Worm (Caenorhabditis elegans) whole organism, L4 larva: Measurements from ENCODE around the gene kcnl-4.

Experiments used
- F44E2.7 ChIP-seq: fragments of 200-800 bp; sonication (Bioruptor generic); IDR thresholded peaks from 2 replicates; pipeline ENCODE4 v2.1.2; 2022; ENCODE audit warnings: missing genetic modification characterization, missing compliant biosample characterization
- T26A8.4 ChIP-seq: fragments of 200-800 bp; sonication (Bioruptor generic); IDR thresholded peaks from 2 replicates; pipeline ENCODE4 v1.3.6; 2022; ENCODE audit warnings: missing genetic modification characterization, missing compliant biosample characterization
- Y105C5A.15 ChIP-seq: fragments of 200-800 bp; sonication (Bioruptor generic); IDR thresholded peaks from 2 replicates; pipeline ENCODE4 v1.3.6; 2022; ENCODE audit warnings: missing genetic modification characterization, missing compliant biosample characterization
- Y75B8A.6 ChIP-seq: fragments of 200-800 bp; sonication (Bioruptor generic); IDR thresholded peaks from 2 replicates; pipeline ENCODE4 v1.3.6; 2022; ENCODE audit warnings: missing genetic modification reagents, missing genetic modification characterization, missing compliant biosample characterization
- ZK337.2 ChIP-seq: fragments of 200-800 bp; sonication (Bioruptor generic); IDR thresholded peaks from 2 replicates; pipeline ENCODE4 v1.3.6; 2022; ENCODE audit warnings: missing genetic modification reagents, missing genetic modification characterization, missing compliant biosample characterization
- aha-1 ChIP-seq: fragments of 150-350 bp; peaks from one replicate; lab custom pipeline; 2014; ENCODE audit warnings: missing biosample characterization, missing genetic modification characterization
- ama-1 ChIP-seq: fragments of 150-350 bp; optimal IDR thresholded peaks from 2 replicates; lab custom pipeline; 2014; ENCODE audit warnings: inconsistent platforms, mixed read lengths
- arid-1 ChIP-seq: fragments of 200-800 bp; sonication (Bioruptor generic); conservative IDR thresholded peaks from 2 replicates; pipeline ENCODE4 v1.3.6; 2022; ENCODE audit warnings: missing genetic modification reagents, missing genetic modification characterization, missing compliant biosample characterization
- attf-4 ChIP-seq: sonication (generic microtip); optimal IDR thresholded peaks from 3 replicates; lab custom pipeline; 2017; ENCODE audit warnings: missing biosample characterization, missing genetic modification characterization
- ceh-20 ChIP-seq: fragments of 200-800 bp; sonication (Bioruptor generic); IDR thresholded peaks from 2 replicates; pipeline ENCODE4 v1.3.6; 2022; ENCODE audit warnings: missing genetic modification reagents, missing genetic modification characterization, missing compliant biosample characterization
- daf-16 ChIP-seq, 3 experiments: sonication (generic microtip); optimal IDR thresholded peaks; 2 replicates each; lab custom pipeline; 2016 to 2017; ENCODE audit warnings: missing genetic modification characterization in 3 of 3, missing genetic modification reagents in 3 of 3, mild to moderate bottlenecking in 2 of 3, missing compliant biosample characterization in 2 of 3, missing biosample characterization in 1 of 3, moderate library complexity in 1 of 3
- egl-27 ChIP-seq: sonication (generic microtip); optimal IDR thresholded peaks from 3 replicates; lab custom pipeline; 2017; ENCODE audit warnings: missing biosample characterization, missing genetic modification reagents, missing genetic modification characterization
- fkh-10 ChIP-seq: fragments of 150-350 bp; optimal IDR thresholded peaks from 2 replicates; lab custom pipeline; 2014; ENCODE audit warnings: missing biosample characterization, missing genetic modification reagents, missing genetic modification characterization
- fos-1 ChIP-seq: fragments of 150-350 bp; optimal IDR thresholded peaks from 2 replicates; lab custom pipeline; 2014; ENCODE audit warnings: missing biosample characterization, missing genetic modification characterization
- gei-8 ChIP-seq: fragments of 200-800 bp; sonication (Bioruptor generic); optimal IDR thresholded peaks from 2 replicates; lab custom pipeline; 2018; ENCODE audit warnings: mild to moderate bottlenecking, missing genetic modification characterization, missing compliant biosample characterization
- lin-13 ChIP-seq: fragments of 150-350 bp; optimal IDR thresholded peaks from 2 replicates; lab custom pipeline; 2014; ENCODE audit warnings: missing biosample characterization, missing genetic modification reagents, missing genetic modification characterization
- lin-29 ChIP-seq: fragments of 200-800 bp; sonication (Bioruptor generic); IDR thresholded peaks from 2 replicates; pipeline ENCODE4 v1.3.6; 2022; ENCODE audit warnings: missing genetic modification reagents, missing genetic modification characterization, missing compliant biosample characterization
- lin-39 ChIP-seq: fragments of 150-350 bp; optimal IDR thresholded peaks from 2 replicates; lab custom pipeline; 2014; ENCODE audit warnings: missing biosample characterization, missing genetic modification reagents, missing genetic modification characterization
- lsy-2 ChIP-seq, 2 experiments: fragments of 150-350 bp in 1 of 2; sonication (generic microtip) in 1 of 2; optimal IDR thresholded peaks; 2 replicates each; lab custom pipeline; 2014 to 2017; ENCODE audit warnings: missing biosample characterization in 2 of 2, missing genetic modification characterization in 2 of 2
- madf-9 ChIP-seq: fragments of 200-800 bp; sonication (Bioruptor generic); conservative IDR thresholded peaks from 2 replicates; pipeline ENCODE4 v1.3.6; 2022; ENCODE audit warnings: missing genetic modification reagents, missing genetic modification characterization, missing compliant biosample characterization
- mdl-1 ChIP-seq, 2 experiments: fragments of 150-350 bp in 1 of 2; sonication (generic microtip) in 1 of 2; optimal IDR thresholded peaks; 2 replicates each; lab custom pipeline; 2014 to 2017; ENCODE audit warnings: missing biosample characterization in 2 of 2, missing genetic modification characterization in 2 of 2
- mdt-29 ChIP-seq: fragments of 200-800 bp; sonication (Bioruptor generic); IDR thresholded peaks from 2 replicates; pipeline ENCODE4 v1.3.6; 2022; ENCODE audit warnings: missing genetic modification reagents, missing genetic modification characterization, missing compliant biosample characterization
- mes-2 ChIP-seq: sonication (generic microtip); optimal IDR thresholded peaks from 2 replicates; lab custom pipeline; 2016; ENCODE audit warnings: missing genotype, mild to moderate bottlenecking, missing genetic modification characterization, missing compliant biosample characterization; ENCODE audit not compliant: poor library complexity, severe bottlenecking
- nhr-10 ChIP-seq: fragments of 150-350 bp; optimal IDR thresholded peaks from 2 replicates; lab custom pipeline; 2014; ENCODE audit warnings: missing biosample characterization, missing genetic modification characterization
- nhr-237 ChIP-seq: sonication (generic microtip); optimal IDR thresholded peaks from 2 replicates; lab custom pipeline; 2017; ENCODE audit warnings: missing biosample characterization, missing genetic modification characterization
- nhr-25 ChIP-seq: sonication (generic microtip); optimal IDR thresholded peaks from 2 replicates; lab custom pipeline; 2017; ENCODE audit warnings: missing genetic modification characterization, mild to moderate bottlenecking, missing compliant biosample characterization, antibody characterized with exemption, moderate library complexity, borderline replicate concordance; ENCODE audit not compliant: insufficient read depth
- nhr-28 ChIP-seq: fragments of 150-350 bp; optimal IDR thresholded peaks from 2 replicates; lab custom pipeline; 2014; ENCODE audit warnings: missing biosample characterization, missing genetic modification characterization
- nhr-6 ChIP-seq: fragments of 150-350 bp; optimal IDR thresholded peaks from 2 replicates; lab custom pipeline; 2014; ENCODE audit warnings: missing biosample characterization, missing genetic modification characterization
- nhr-76 ChIP-seq: fragments of 150-350 bp; optimal IDR thresholded peaks from 2 replicates; lab custom pipeline; 2014; ENCODE audit warnings: missing biosample characterization, missing genetic modification characterization
- nhr-77 ChIP-seq: fragments of 150-350 bp; optimal IDR thresholded peaks from 2 replicates; lab custom pipeline; 2014; ENCODE audit warnings: missing biosample characterization, missing genetic modification characterization
- pha-4 ChIP-seq, 2 experiments: fragments of 150-350 bp in 1 of 2; fragments of 200-800 bp in 1 of 2; sonication (Bioruptor generic) in 1 of 2; IDR thresholded peaks in 1 of 2; optimal IDR thresholded peaks in 1 of 2; 2 replicates each; pipeline versions ENCODE4 v1.3.6 to Lab custom; 2014 to 2022; ENCODE audit warnings: missing genetic modification characterization in 2 of 2, missing genetic modification reagents in 2 of 2, missing biosample characterization in 1 of 2, missing compliant biosample characterization in 1 of 2
- rbr-2 ChIP-seq: sonication (generic microtip); optimal IDR thresholded peaks from 2 replicates; lab custom pipeline; 2016; ENCODE audit warnings: missing genotype, missing genetic modification characterization, missing compliant biosample characterization
- skn-1 ChIP-seq: fragments of 150-350 bp; optimal IDR thresholded peaks from 2 replicates; lab custom pipeline; 2014; ENCODE audit warnings: missing biosample characterization, missing genetic modification characterization
- tag-97 ChIP-seq: fragments of 200-800 bp; sonication (Bioruptor generic); IDR thresholded peaks from 2 replicates; pipeline ENCODE4 v1.3.6; 2022; ENCODE audit warnings: missing genetic modification characterization, missing compliant biosample characterization
- tra-1 ChIP-seq: fragments of 200-800 bp; sonication (Bioruptor generic); IDR thresholded peaks from 2 replicates; pipeline ENCODE4 v1.3.6; 2022; ENCODE audit warnings: missing genetic modification reagents, missing genetic modification characterization, missing compliant biosample characterization
- unc-130 ChIP-seq: sonication (generic microtip); optimal IDR thresholded peaks from 2 replicates; lab custom pipeline; 2016; ENCODE audit warnings: missing genetic modification reagents, missing genetic modification characterization, missing compliant biosample characterization
- zip-11 ChIP-seq: fragments of 200-800 bp; sonication (Bioruptor generic); IDR thresholded peaks from 2 replicates; pipeline ENCODE4 v1.3.6; 2022; ENCODE audit warnings: missing genetic modification characterization, missing compliant biosample characterization
- zip-2 ChIP-seq: fragments of 150-350 bp; optimal IDR thresholded peaks from 2 replicates; lab custom pipeline; 2014; ENCODE audit warnings: missing biosample characterization, missing genetic modification characterization
- ztf-11 ChIP-seq: fragments of 150-350 bp; optimal IDR thresholded peaks from 2 replicates; lab custom pipeline; 2014; ENCODE audit warnings: missing biosample characterization, missing genetic modification characterization
- ztf-7 ChIP-seq: fragments of 150-350 bp; optimal IDR thresholded peaks from 2 replicates; lab custom pipeline; 2014; ENCODE audit warnings: missing biosample characterization, missing genetic modification characterization

The kcnl-4 gene

DNA sequence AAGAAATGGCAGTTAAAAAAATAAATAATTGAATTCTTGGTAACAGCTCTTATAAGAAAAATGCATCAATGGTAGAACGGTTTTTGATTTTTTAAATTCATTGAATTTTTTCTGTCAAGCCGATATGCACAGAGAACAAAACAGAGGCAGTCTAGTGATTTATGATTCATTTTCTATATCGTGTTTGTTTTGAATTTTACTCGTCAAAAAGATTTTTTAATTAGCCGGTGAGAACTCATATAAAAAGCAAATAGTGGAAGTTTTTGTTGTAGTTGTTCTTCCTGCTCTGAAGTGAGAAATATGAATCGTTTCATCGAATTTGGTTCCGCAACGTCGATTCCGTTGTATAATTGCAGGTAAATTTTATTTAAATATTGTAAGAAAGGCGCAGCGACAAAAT is 28.4 kb downstream of the kcnl-4 start, which contains the start of gene srt-32:
TSS of gene srt-32 (plus strand) at position 301 of the 400 bp plus-strand sequence.
- TF ChIP-seq nhr-28 (tag; lab: Kevin White, UChicago), result no peak
- no peak for TF ChIP-seq madf-9 (GFP tag; lab: Robert Waterston, UW)
- no peak for TF ChIP-seq zip-11 (GFP tag; lab: Robert Waterston, UW)
- TF ChIP-seq nhr-6 (tag; lab: Kevin White, UChicago), result no peak
- TF ChIP-seq fos-1, result no peak
- TF ChIP-seq pha-4 (GFP tag; IDR thresholded peaks at IDR 0.05; lab: Robert Waterston, UW), result no peak
- no peak for TF ChIP-seq pha-4 (tag; optimal IDR thresholded peaks at IDR 0.05; lab: Kevin White, UChicago)
- TF ChIP-seq attf-4, result no peak
- TF ChIP-seq egl-27 (tag; lab: Kevin White, UChicago), result no peak
- TF ChIP-seq nhr-10 (tag; lab: Kevin White, UChicago), result no peak
- no peak for TF ChIP-seq lin-39 (tag; lab: Kevin White, UChicago)
- no peak for TF ChIP-seq Y105C5A.15 (GFP tag; lab: Robert Waterston, UW)
- no peak for TF ChIP-seq arid-1
- TF ChIP-seq skn-1 (tag; lab: Kevin White, UChicago), result no peak

DNA sequence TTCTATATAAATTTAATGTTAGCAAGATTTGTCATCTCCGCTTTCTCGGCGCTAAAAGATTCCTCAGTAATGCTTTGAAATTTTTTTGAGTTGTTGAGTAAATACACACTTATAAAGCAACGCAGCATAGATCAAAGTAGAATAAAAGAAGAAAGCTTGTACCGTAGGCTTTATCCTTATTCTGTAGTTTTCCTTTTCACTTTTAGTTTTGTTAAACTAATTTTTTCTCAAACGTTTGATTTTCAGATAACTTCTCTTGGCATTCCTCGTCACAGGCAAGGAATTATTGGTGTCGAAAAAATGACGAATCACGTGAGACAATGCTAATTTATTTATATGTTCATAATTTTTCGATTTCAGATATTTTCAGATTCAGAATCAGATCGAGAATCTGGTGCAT is 31.7 kb downstream of the kcnl-4 start, which contains the start of gene C53A5.11:
TSS of gene C53A5.11 (plus strand) at position 301 of the 400 bp plus-strand sequence.
- TF ChIP-seq zip-2 (tag; lab: Kevin White, UChicago), result no peak
- TF ChIP-seq zip-11 (GFP tag; lab: Robert Waterston, UW), result no peak
- TF ChIP-seq gei-8 (GFP tag; lab: Kevin White, UChicago), result no peak
- no peak for TF ChIP-seq fkh-10 (GFP tag; lab: Kevin White, UChicago)
- no peak for TF ChIP-seq nhr-10 (tag; lab: Kevin White, UChicago)
- TF ChIP-seq ztf-7, result no peak
- TF ChIP-seq aha-1, result no peak
- no peak for TF ChIP-seq lin-13 (GFP tag; lab: Kevin White, UChicago)
- TF ChIP-seq attf-4, result no peak
- TF ChIP-seq nhr-76 (tag; lab: Kevin White, UChicago), result no peak
- no peak for TF ChIP-seq F44E2.7 (GFP tag; lab: Robert Waterston, UW)
- TF ChIP-seq tag-97 (GFP tag; lab: Robert Waterston, UW), result no peak
- no peak for TF ChIP-seq nhr-25 (tag; lab: Kevin White, UChicago)
- no peak for TF ChIP-seq rbr-2
- no peak for TF ChIP-seq tra-1
- TF ChIP-seq skn-1 (tag; lab: Kevin White, UChicago), result no peak
- no peak for TF ChIP-seq ceh-20 (GFP tag; lab: Robert Waterston, UW)
- TF ChIP-seq lin-29 (GFP tag; lab: Robert Waterston, UW), result no peak
- no peak for TF ChIP-seq mdl-1 (tag; optimal IDR thresholded peaks at IDR 0.05; lab: Kevin White, UChicago)
- TF ChIP-seq nhr-237 (tag; lab: Kevin White, UChicago), result no peak

DNA sequence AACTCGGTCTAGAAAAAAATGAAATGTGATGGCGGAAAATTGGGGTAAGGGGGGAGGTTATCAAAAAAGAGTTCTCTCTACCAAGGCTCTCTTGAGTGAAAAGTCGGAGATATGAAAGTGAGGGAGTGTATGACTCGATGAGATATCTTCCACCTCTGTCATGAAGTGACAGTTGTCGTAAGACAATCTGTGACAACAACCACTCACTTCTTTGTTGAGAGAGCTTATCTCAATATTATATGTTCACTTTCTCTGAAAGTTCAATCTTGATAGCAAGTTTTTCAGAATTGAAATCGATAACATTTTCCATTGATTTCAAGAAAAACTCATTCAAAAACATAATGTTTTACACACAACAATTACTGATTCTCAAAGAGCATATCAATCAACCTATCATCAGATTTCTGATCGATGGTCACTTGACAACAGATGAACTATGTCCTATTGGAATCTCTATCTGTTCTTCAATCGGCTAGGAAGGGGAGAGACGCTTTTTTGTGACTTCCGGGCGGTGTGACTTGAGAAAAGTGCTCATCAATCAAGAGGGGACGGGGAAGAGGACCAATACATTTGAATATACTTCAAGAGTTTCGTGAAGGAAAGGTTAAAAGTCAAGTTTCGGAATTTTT is 45.9 kb downstream of the kcnl-4 start:
- TF ChIP-seq daf-16 (GFP tag; optimal IDR thresholded peaks at IDR 0.05; lab: Kevin White, UChicago) (peak in 1 of 2 experiments; percentile 39), daf-16 (tag; optimal IDR thresholded peaks at IDR 0.05; lab: Kevin White, UChicago) (no peak), ceh-20 (GFP tag; lab: Robert Waterston, UW) (peak; percentile 19; the same call in 1 of the 2 replicates), T26A8.4 (no peak)

DNA sequence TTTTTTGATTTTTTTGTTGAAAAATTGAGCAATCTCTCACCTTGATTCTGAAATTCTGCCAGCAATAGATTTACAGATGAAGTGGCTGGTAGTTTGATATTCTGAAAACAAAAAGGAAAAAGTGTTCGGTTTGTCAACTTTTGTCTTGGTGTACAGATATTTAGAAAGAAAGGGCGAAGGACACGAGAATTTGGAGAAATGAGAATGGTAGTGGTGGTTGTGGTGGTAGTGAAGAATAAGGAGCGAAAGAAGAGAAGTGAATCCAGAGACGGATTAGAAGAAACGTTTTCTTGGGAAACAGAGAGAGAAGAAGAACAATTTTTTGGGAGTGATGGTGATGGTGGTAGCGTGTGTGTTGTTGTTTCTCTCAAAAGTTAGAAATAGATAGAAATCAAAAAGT is 48.7 kb downstream of the kcnl-4 start, which contains the start of gene gar-3:
TSS of gene gar-3 (minus strand) at position 101 of the 400 bp plus-strand sequence.
- no peak for TF ChIP-seq tag-97 (GFP tag; lab: Robert Waterston, UW)
- no peak for TF ChIP-seq zip-2 (tag; lab: Kevin White, UChicago)
- no peak for TF ChIP-seq nhr-77 (tag; lab: Kevin White, UChicago)
- TF ChIP-seq ztf-11, result no peak
- TF ChIP-seq fkh-10 (GFP tag; lab: Kevin White, UChicago), result no peak
- TF ChIP-seq lin-39 (tag; lab: Kevin White, UChicago), result no peak
- no peak for TF ChIP-seq Y75B8A.6 (GFP tag; lab: Robert Waterston, UW)
- TF ChIP-seq mdt-29 (GFP tag; lab: Robert Waterston, UW), result no peak
- no peak for TF ChIP-seq mes-2 (tag; lab: Kevin White, UChicago)
- no peak for TF ChIP-seq ZK337.2 (GFP tag; lab: Robert Waterston, UW)
- TF ChIP-seq ama-1, result no peak
- no peak for TF ChIP-seq unc-130 (GFP tag; lab: Kevin White, UChicago)
- no peak for TF ChIP-seq lin-13 (GFP tag; lab: Kevin White, UChicago)
- TF ChIP-seq lsy-2 (tag; optimal IDR thresholded peaks at IDR 0.05; lab: Kevin White, UChicago), result no peak
